Fruit fly (Drosophila melanogaster): ENCODE results near the gene TTLL3B.
A peak's percentile ranks its signal among the peaks of the same experiment; 100 is the strongest.

TTLL3B gene

DNA sequence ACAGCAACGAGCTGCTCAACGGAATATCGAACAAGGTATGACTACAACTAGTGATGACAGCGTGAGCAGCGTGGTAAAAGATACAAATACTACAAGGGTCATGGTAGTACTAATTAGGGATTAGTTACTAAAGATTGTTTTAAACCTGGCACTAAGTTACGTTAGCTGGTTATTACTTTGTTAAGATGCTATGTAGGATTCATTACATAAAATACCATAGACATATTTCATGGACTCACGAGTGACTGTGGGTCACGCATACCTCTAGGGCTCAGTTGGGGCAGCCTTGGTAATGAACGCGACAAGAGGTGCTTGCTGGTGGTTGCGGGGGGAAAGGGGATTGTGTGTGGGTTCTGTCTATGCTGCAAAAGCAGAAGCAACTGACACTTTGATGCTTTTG lies 42.2 kb downstream of the TTLL3B start (continued):
- no peak for TF ChIP-seq Six4 (GFP tag; optimal IDR thresholded peaks at IDR 0.05)
- 0 out of 2 replicates have a peak, but pooled peaks have one; percentile 18 for TF ChIP-seq sob (GFP tag; IDR thresholded peaks at IDR 0.05)
- TF ChIP-seq Fer2 (tag; optimal IDR thresholded peaks at IDR 0.05), result no peak
- TF ChIP-seq jumu (GFP tag; optimal IDR thresholded peaks at IDR 0.05), result no peak
- no peak for TF ChIP-seq fd64A (GFP tag; optimal IDR thresholded peaks at IDR 0.05)
- 0 out of 2 replicates have a peak, but pooled peaks have one; percentile 15 for TF ChIP-seq CG3847 (GFP tag; IDR thresholded peaks at IDR 0.05)
- peak; percentile 70 for TF ChIP-seq Doc3 (GFP tag; IDR thresholded peaks at IDR 0.05; ENCODE audit: partially characterized antibody)
- TF ChIP-seq CG6765 (GFP tag; optimal IDR thresholded peaks at IDR 0.05), result no peak

- TF ChIP-seq CG2202 (tag; optimal IDR thresholded peaks at IDR 0.05) (no peak), fd64A (GFP tag; optimal IDR thresholded peaks at IDR 0.05) (no peak), dysf (GFP tag; IDR thresholded peaks at IDR 0.05) (peak; percentile 23; the same call in 1 of the 3 replicates), ATbp (GFP tag; optimal IDR thresholded peaks at IDR 0.05) (no peak), Oli (tag; optimal IDR thresholded peaks at IDR 0.05) (no peak), cg (GFP tag; optimal IDR thresholded peaks at IDR 0.05) (peak; percentile 38), Ada2b (GFP tag; IDR thresholded peaks at IDR 0.05) (no peak), Med (GFP tag) (peak; percentile 39), CG8765 (GFP tag; IDR thresholded peaks at IDR 0.05) (no peak), vvl (GFP tag; IDR thresholded peaks at IDR 0.05) (peak; percentile 10; the same call in 1 of the 2 replicates), hkb (optimal IDR thresholded peaks at IDR 0.05) (no peak), hkb (GFP tag; IDR thresholded peaks at IDR 0.05) (no peak), Bteb2 (GFP tag; optimal IDR thresholded peaks at IDR 0.05) (no peak), gfzf (GFP tag; optimal IDR thresholded peaks at IDR 0.05) (no peak), CG11504 (tag; optimal IDR thresholded peaks at IDR 0.05) (no peak), CG7839 (tag; optimal IDR thresholded peaks at IDR 0.05) (no peak), ab (GFP tag; optimal IDR thresholded peaks at IDR 0.05) (no peak), CG2199 (GFP tag; IDR thresholded peaks at IDR 0.05) (0 out of 3 replicates have a peak, but pooled peaks have one; percentile 31), ci (GFP tag; IDR thresholded peaks at IDR 0.05) (no peak), CG6254 (GFP tag; optimal IDR thresholded peaks at IDR 0.05) (no peak), Ets65A (GFP tag) (peak; percentile 16), CG15514 (GFP tag; optimal IDR thresholded peaks at IDR 0.05) (no peak), HLH4C (GFP tag; IDR thresholded peaks at IDR 0.05; ENCODE audit: partially characterized antibody) (0 out of 3 replicates have a peak, but pooled peaks have one; percentile 13), crol (GFP tag; IDR thresholded peaks at IDR 0.05) (peak; percentile 59), al (GFP tag; IDR thresholded peaks at IDR 0.05) (no peak), Gsc (GFP tag; IDR thresholded peaks at IDR 0.05) (no peak), salm (tag; optimal IDR thresholded peaks at IDR 0.05) (no peak), gce (GFP tag; IDR thresholded peaks at IDR 0.05) (0 out of 3 replicates have a peak, but pooled peaks have one; percentile 35), bcd (GFP tag; optimal IDR thresholded peaks at IDR 0.05) (no peak), CG6791 (GFP tag; IDR thresholded peaks at IDR 0.05; ENCODE audit: partially characterized antibody) (no peak), CG17359 (tag; optimal IDR thresholded peaks at IDR 0.05) (no peak), CG10366 (GFP tag; IDR thresholded peaks at IDR 0.05) (no peak), NK7.1 (GFP tag; optimal IDR thresholded peaks at IDR 0.05) (no peak), dm (GFP tag; optimal IDR thresholded peaks at IDR 0.05) (no peak), Fer2 (tag; optimal IDR thresholded peaks at IDR 0.05) (no peak), prd (optimal IDR thresholded peaks at IDR 0.05) (no peak), prd (GFP tag; IDR thresholded peaks at IDR 0.05) (no peak), tgo (GFP tag; IDR thresholded peaks at IDR 0.05) (no peak), CG6683 (GFP tag; optimal IDR thresholded peaks at IDR 0.05) (no peak), CG5953 (GFP tag; IDR thresholded peaks at IDR 0.05) (no peak), seq (GFP tag; IDR thresholded peaks at IDR 0.05) (no peak), slp2 (GFP tag; optimal IDR thresholded peaks at IDR 0.05) (no peak)
Measured at dm6 chr2L:6783395-6783794, 50.7 kb downstream of the TTLL3B start.
